Fruit fly (Drosophila melanogaster): Measurements from ENCODE around the gene CG11619.

Gene CG11619

dm6 chr3L:19020467-19020866 lies 32.3 kb upstream of the CG11619 start (continued):
- TF ChIP-seq Hand (GFP tag; optimal IDR thresholded peaks at IDR 0.05) = no peak
- TF ChIP-seq sens-2 (GFP tag; IDR thresholded peaks at IDR 0.05) = no peak
- no peak for TF ChIP-seq HmgZ (tag; optimal IDR thresholded peaks at IDR 0.05)
- TF ChIP-seq ci (GFP tag; IDR thresholded peaks at IDR 0.05) = 0 out of 3 replicates have a peak, but pooled peaks have one; percentile 25
- no peak for TF ChIP-seq Dfd (GFP tag; optimal IDR thresholded peaks at IDR 0.05)
- TF ChIP-seq CG17361 (GFP tag; IDR thresholded peaks at IDR 0.05) = no peak
- TF ChIP-seq CG15011 (GFP tag; optimal IDR thresholded peaks at IDR 0.05) = no peak
- no peak for TF ChIP-seq CG8944 (GFP tag; optimal IDR thresholded peaks at IDR 0.05)
- TF ChIP-seq wek (GFP tag; optimal IDR thresholded peaks at IDR 0.05) = no peak
- TF ChIP-seq CG12071 (GFP tag; optimal IDR thresholded peaks at IDR 0.05) = no peak
- TF ChIP-seq CG8388 (GFP tag; optimal IDR thresholded peaks at IDR 0.05) = no peak
- TF ChIP-seq bbx (GFP tag; IDR thresholded peaks at IDR 0.05; ENCODE audit: partially characterized antibody) = no peak
- peak; percentile 69 for TF ChIP-seq Med (GFP tag)
- peak; percentile 71; the same call in 1 of the 3 replicates for TF ChIP-seq CG2199 (GFP tag; IDR thresholded peaks at IDR 0.05)
- TF ChIP-seq sr (GFP tag; IDR thresholded peaks at IDR 0.05) = peak; percentile 64
- TF ChIP-seq salm (tag; optimal IDR thresholded peaks at IDR 0.05) = no peak
- no peak for TF ChIP-seq Sox100B (GFP tag; optimal IDR thresholded peaks at IDR 0.05)
- TF ChIP-seq CG9215 (GFP tag; IDR thresholded peaks at IDR 0.05) = no peak
- TF ChIP-seq CG14860 (GFP tag; IDR thresholded peaks at IDR 0.05; ENCODE audit: partially characterized antibody) = no peak
- no peak for TF ChIP-seq Kr (GFP tag; optimal IDR thresholded peaks at IDR 0.05)
- no peak for TF ChIP-seq E2f1 (GFP tag; IDR thresholded peaks at IDR 0.05)
- no peak for TF ChIP-seq B-H1 (GFP tag; IDR thresholded peaks at IDR 0.05)
- no peak for TF ChIP-seq grau (tag; optimal IDR thresholded peaks at IDR 0.05)
- no peak for TF ChIP-seq MTF-1 (GFP tag; optimal IDR thresholded peaks at IDR 0.05; ENCODE audit: borderline replicate concordance)
- peak; percentile 1 for TF ChIP-seq HHEX (GFP tag; optimal IDR thresholded peaks at IDR 0.05)
- TF ChIP-seq CG18476 (GFP tag; optimal IDR thresholded peaks at IDR 0.05) = no peak

- TF ChIP-seq CG31441 (GFP tag; IDR thresholded peaks at IDR 0.05) (no peak), Sox100B (GFP tag; optimal IDR thresholded peaks at IDR 0.05) (no peak), CG4424 (GFP tag; optimal IDR thresholded peaks at IDR 0.05) (no peak), CG10959 (GFP tag; IDR thresholded peaks at IDR 0.05) (no peak), nom (GFP tag; optimal IDR thresholded peaks at IDR 0.05) (no peak), seq (GFP tag; IDR thresholded peaks at IDR 0.05) (no peak), Fer2 (tag; optimal IDR thresholded peaks at IDR 0.05) (no peak), CG31224 (GFP tag; IDR thresholded peaks at IDR 0.05) (no peak), CG11398 (GFP tag; optimal IDR thresholded peaks at IDR 0.05) (no peak), Med (GFP tag) (peak; percentile 62), Drgx (GFP tag; IDR thresholded peaks at IDR 0.05) (no peak), sug (tag; optimal IDR thresholded peaks at IDR 0.05) (peak; percentile 1), CG43689 (GFP tag; IDR thresholded peaks at IDR 0.05) (no peak), B-H2 (GFP tag; optimal IDR thresholded peaks at IDR 0.05) (no peak), CG6854 (GFP tag; optimal IDR thresholded peaks at IDR 0.05) (no peak), CG7987 (GFP tag; optimal IDR thresholded peaks at IDR 0.05) (no peak), HLH54F (GFP tag; optimal IDR thresholded peaks at IDR 0.05) (no peak), CG9817 (tag; optimal IDR thresholded peaks at IDR 0.05) (no peak), CG9876 (GFP tag; optimal IDR thresholded peaks at IDR 0.05) (no peak), zfh2 (GFP tag; optimal IDR thresholded peaks at IDR 0.05) (no peak), her (GFP tag; optimal IDR thresholded peaks at IDR 0.05) (no peak), CG7786 (GFP tag; optimal IDR thresholded peaks at IDR 0.05) (no peak), so (GFP tag; IDR thresholded peaks at IDR 0.05) (peak; percentile 14; the same call in 1 of the 3 replicates), Tbp (GFP tag; optimal IDR thresholded peaks at IDR 0.05) (no peak), Atf3 (GFP tag; optimal IDR thresholded peaks at IDR 0.05) (no peak), CG13894 (tag; optimal IDR thresholded peaks at IDR 0.05) (peak; percentile 75), Ssrp (tag; optimal IDR thresholded peaks at IDR 0.05) (no peak), exex (tag; optimal IDR thresholded peaks at IDR 0.05) (no peak)
Measured at dm6 chr3L:19019308-19019749, 31.2 kb upstream of the CG11619 start.
